Worm (Caenorhabditis elegans): ENCODE data around the gene C25H3.1.
A peak's percentile ranks its signal among the peaks of the same experiment; 100 is the strongest.

The C25H3.1 gene

ce11 chrII:5668830-5669229 lies 30.0 kb upstream of the C25H3.1 start, which contains the start of gene C25H3.7:
TSS of gene C25H3.7 (minus strand) at chrII:5668930.
- no peak for TF ChIP-seq nhr-129 (tag; optimal IDR thresholded peaks at IDR 0.05)
- TF ChIP-seq C34F6.9 (tag; optimal IDR thresholded peaks at IDR 0.05) = no peak
- no peak for TF ChIP-seq unc-39 (tag; optimal IDR thresholded peaks at IDR 0.05)
- no peak for TF ChIP-seq nhr-21 (tag; optimal IDR thresholded peaks at IDR 0.05)
- TF ChIP-seq sma-9 (GFP tag; optimal IDR thresholded peaks at IDR 0.05) = no peak
- TF ChIP-seq sma-9 (tag; optimal IDR thresholded peaks at IDR 0.05) = no peak
- TF ChIP-seq nhr-77 (tag; optimal IDR thresholded peaks at IDR 0.05) = no peak
- no peak for TF ChIP-seq R02D3.7 (tag; optimal IDR thresholded peaks at IDR 0.05)
- TF ChIP-seq ama-1 (optimal IDR thresholded peaks at IDR 0.05) = no peak
- no peak for TF ChIP-seq alr-1 (tag; optimal IDR thresholded peaks at IDR 0.05)
- TF ChIP-seq lin-39 (tag; optimal IDR thresholded peaks at IDR 0.05) = no peak
- no peak for TF ChIP-seq ztf-4 (tag; optimal IDR thresholded peaks at IDR 0.05)
- TF ChIP-seq Y55F3AM.14 (GFP tag; optimal IDR thresholded peaks at IDR 0.05) = no peak
- TF ChIP-seq ceh-16 (tag; optimal IDR thresholded peaks at IDR 0.05) = no peak
- TF ChIP-seq snpc-4 (tag; optimal IDR thresholded peaks at IDR 0.05) = no peak
- TF ChIP-seq ZK546.5 (tag; optimal IDR thresholded peaks at IDR 0.05) = no peak
- no peak for TF ChIP-seq nhr-10 (tag; optimal IDR thresholded peaks at IDR 0.05)
- no peak for TF ChIP-seq mdl-1 (tag; optimal IDR thresholded peaks at IDR 0.05)
- no peak for TF ChIP-seq elt-3 (tag; optimal IDR thresholded peaks at IDR 0.05)
- TF ChIP-seq nhr-6 (tag; optimal IDR thresholded peaks at IDR 0.05) = no peak

ce11 chrII:5669580-5669979 lies 29.3 kb upstream of the C25H3.1 start, which contains the start of gene C25H3.17:
TSS of gene C25H3.17 (minus strand) at chrII:5669680.
- no peak for TF ChIP-seq egl-27 (tag; optimal IDR thresholded peaks at IDR 0.05)
- TF ChIP-seq unc-39 (tag; optimal IDR thresholded peaks at IDR 0.05) = no peak
- TF ChIP-seq sem-4 (tag; optimal IDR thresholded peaks at IDR 0.05) = no peak
- TF ChIP-seq dmd-4 (tag; optimal IDR thresholded peaks at IDR 0.05) = no peak
- TF ChIP-seq nhr-77 (tag; optimal IDR thresholded peaks at IDR 0.05) = no peak
- TF ChIP-seq nhr-237 (tag; optimal IDR thresholded peaks at IDR 0.05) = no peak
- TF ChIP-seq lsy-2 (tag; optimal IDR thresholded peaks at IDR 0.05) = no peak
- no peak for TF ChIP-seq ceh-16 (tag; optimal IDR thresholded peaks at IDR 0.05)
- TF ChIP-seq lin-39 (tag; optimal IDR thresholded peaks at IDR 0.05) = no peak
- no peak for TF ChIP-seq sma-3 (GFP tag; optimal IDR thresholded peaks at IDR 0.05)
- TF ChIP-seq nhr-11 (tag; optimal IDR thresholded peaks at IDR 0.05) = no peak
- TF ChIP-seq nhr-10 (tag; optimal IDR thresholded peaks at IDR 0.05) = no peak
- TF ChIP-seq ceh-82 (tag; optimal IDR thresholded peaks at IDR 0.05) = no peak
- TF ChIP-seq C34F6.9 (tag; optimal IDR thresholded peaks at IDR 0.05) = no peak
- no peak for TF ChIP-seq ztf-1 (GFP tag; conservative IDR thresholded peaks at IDR 0.05)
- no peak for TF ChIP-seq mdl-1 (tag; optimal IDR thresholded peaks at IDR 0.05)
- no peak for TF ChIP-seq skn-1 (tag; optimal IDR thresholded peaks at IDR 0.05)
- TF ChIP-seq elt-3 (tag; optimal IDR thresholded peaks at IDR 0.05) = no peak

ce11 chrII:5680703-5681102 lies 18.2 kb upstream of the C25H3.1 start, which contains the start of gene flp-27:
TSS of gene flp-27 (plus strand) at chrII:5681003.
- TF ChIP-seq mab-5 (tag; optimal IDR thresholded peaks at IDR 0.05) = no peak
- no peak for TF ChIP-seq mbf-1 (tag; optimal IDR thresholded peaks at IDR 0.05)
- no peak for TF ChIP-seq unc-39 (tag; optimal IDR thresholded peaks at IDR 0.05)
- no peak for TF ChIP-seq skn-1 (tag; optimal IDR thresholded peaks at IDR 0.05)
- no peak for TF ChIP-seq nhr-12 (tag; optimal IDR thresholded peaks at IDR 0.05)
- TF ChIP-seq ztf-4 (tag; optimal IDR thresholded peaks at IDR 0.05) = no peak
- TF ChIP-seq nhr-10 (tag; optimal IDR thresholded peaks at IDR 0.05) = no peak
- TF ChIP-seq elt-1 (tag; optimal IDR thresholded peaks at IDR 0.05) = no peak

ce11 chrII:5688959-5689358 lies 9.9 kb upstream of the C25H3.1 start, which contains the start of gene C25H3.11:
TSS of gene C25H3.11 (minus strand) at chrII:5689040.
- TF ChIP-seq zag-1 (tag; optimal IDR thresholded peaks at IDR 0.05) = no peak
- TF ChIP-seq elt-1 (tag; optimal IDR thresholded peaks at IDR 0.05) = no peak
- TF ChIP-seq nhr-11 (tag; optimal IDR thresholded peaks at IDR 0.05) = no peak
- TF ChIP-seq ztf-4 (tag; optimal IDR thresholded peaks at IDR 0.05) = no peak
- peak; percentile 33 for TF ChIP-seq fos-1 (tag; optimal IDR thresholded peaks at IDR 0.05)
- TF ChIP-seq ztf-1 (GFP tag; conservative IDR thresholded peaks at IDR 0.05) = no peak
- TF ChIP-seq mbf-1 (tag; optimal IDR thresholded peaks at IDR 0.05) = no peak
- TF ChIP-seq R02D3.7 (tag; optimal IDR thresholded peaks at IDR 0.05) = no peak
- no peak for TF ChIP-seq ceh-82 (tag; optimal IDR thresholded peaks at IDR 0.05)
- no peak for TF ChIP-seq blmp-1 (tag; optimal IDR thresholded peaks at IDR 0.05; ENCODE audit: insufficient read depth)
- TF ChIP-seq alr-1 (tag; optimal IDR thresholded peaks at IDR 0.05) = no peak
- TF ChIP-seq sma-9 (GFP tag; optimal IDR thresholded peaks at IDR 0.05) = no peak
- no peak for TF ChIP-seq sma-9 (tag; optimal IDR thresholded peaks at IDR 0.05)
- no peak for TF ChIP-seq ceh-16 (tag; optimal IDR thresholded peaks at IDR 0.05)
- TF ChIP-seq lin-39 (tag; optimal IDR thresholded peaks at IDR 0.05) = no peak
- TF ChIP-seq ztf-11 (tag; optimal IDR thresholded peaks at IDR 0.05) = no peak
- no peak for TF ChIP-seq dmd-4 (tag; optimal IDR thresholded peaks at IDR 0.05)
- no peak for TF ChIP-seq nhr-23 (tag; optimal IDR thresholded peaks at IDR 0.05)
- no peak for TF ChIP-seq peb-1 (tag; optimal IDR thresholded peaks at IDR 0.05)
- no peak for TF ChIP-seq nhr-6 (tag; optimal IDR thresholded peaks at IDR 0.05)
- TF ChIP-seq nhr-21 (tag; optimal IDR thresholded peaks at IDR 0.05) = peak; percentile 21
- no peak for TF ChIP-seq ama-1 (optimal IDR thresholded peaks at IDR 0.05)
- no peak for TF ChIP-seq unc-39 (tag; optimal IDR thresholded peaks at IDR 0.05)
- no peak for TF ChIP-seq gmeb-1 (tag; optimal IDR thresholded peaks at IDR 0.05)
- TF ChIP-seq snpc-4 (tag; optimal IDR thresholded peaks at IDR 0.05) = no peak
- no peak for TF ChIP-seq nhr-237 (tag; optimal IDR thresholded peaks at IDR 0.05)
- peak; percentile 13 for TF ChIP-seq F13H6.1 (tag; optimal IDR thresholded peaks at IDR 0.05)
- TF ChIP-seq Y55F3AM.14 (GFP tag; optimal IDR thresholded peaks at IDR 0.05) = no peak
- TF ChIP-seq lsy-2 (tag; optimal IDR thresholded peaks at IDR 0.05) = peak in 1 of 2 experiments; percentile 43
- TF ChIP-seq elt-3 (tag; optimal IDR thresholded peaks at IDR 0.05) = no peak
- peak; percentile 59 for TF ChIP-seq crh-2 (tag; optimal IDR thresholded peaks at IDR 0.05)
- no peak for TF ChIP-seq mab-5 (tag; optimal IDR thresholded peaks at IDR 0.05)
- TF ChIP-seq unc-62 (GFP tag; optimal IDR thresholded peaks at IDR 0.05) = no peak
- no peak for TF ChIP-seq nhr-10 (tag; optimal IDR thresholded peaks at IDR 0.05)
- TF ChIP-seq sma-3 (GFP tag; optimal IDR thresholded peaks at IDR 0.05) = peak; percentile 10

Measured in whole organism, L2 larva.